Worm (Caenorhabditis elegans) whole organism, late embryonic: ENCODE measurements around the gene ZC15.10.

Experiments used
- ama-1 ChIP-seq: fragments of 150-350 bp; optimal IDR thresholded peaks from 2 replicates; lab custom pipeline; 2014
- ceh-34 ChIP-seq: sonication (generic microtip); optimal IDR thresholded peaks from 2 replicates; lab custom pipeline; 2016; ENCODE audit warnings: mild to moderate bottlenecking, missing genetic modification characterization, missing compliant biosample characterization
- ceh-48 ChIP-seq: sonication (generic microtip); optimal IDR thresholded peaks from 2 replicates; lab custom pipeline; 2016; ENCODE audit warnings: missing genetic modification characterization, inconsistent platforms, missing compliant biosample characterization
- elt-2 ChIP-seq: sonication (generic microtip); optimal IDR thresholded peaks from 2 replicates; lab custom pipeline; 2016; ENCODE audit warnings: missing genetic modification reagents, missing genetic modification characterization, missing compliant biosample characterization
- fkh-10 ChIP-seq: fragments of 150-350 bp; optimal IDR thresholded peaks from 2 replicates; lab custom pipeline; 2014; ENCODE audit warnings: missing biosample characterization, missing genetic modification reagents, missing genetic modification characterization
- hlh-15 ChIP-seq: sonication (generic microtip); optimal IDR thresholded peaks from 2 replicates; lab custom pipeline; 2016; ENCODE audit warnings: missing genetic modification characterization, missing compliant biosample characterization
- hlh-6 ChIP-seq: sonication (generic microtip); optimal IDR thresholded peaks from 2 replicates; lab custom pipeline; 2016; ENCODE audit warnings: missing genotype, missing genetic modification characterization, missing compliant biosample characterization
- nhr-11 ChIP-seq: fragments of 150-350 bp; optimal IDR thresholded peaks from 2 replicates; lab custom pipeline; 2014; ENCODE audit warnings: missing biosample characterization, missing genetic modification characterization
- pha-4 ChIP-seq: fragments of 150-350 bp; optimal IDR thresholded peaks from 2 replicates; lab custom pipeline; 2018; ENCODE audit warnings: missing biosample characterization, missing genetic modification reagents, missing genetic modification characterization
- pqm-1 ChIP-seq: sonication (generic microtip); optimal IDR thresholded peaks from 2 replicates; lab custom pipeline; 2016; ENCODE audit warnings: missing genetic modification characterization, missing compliant biosample characterization
- sdc-2 ChIP-seq: sonication (generic microtip); optimal IDR thresholded peaks from 2 replicates; lab custom pipeline; 2016; ENCODE audit warnings: missing genotype, missing genetic modification characterization, missing compliant biosample characterization

DNA sequence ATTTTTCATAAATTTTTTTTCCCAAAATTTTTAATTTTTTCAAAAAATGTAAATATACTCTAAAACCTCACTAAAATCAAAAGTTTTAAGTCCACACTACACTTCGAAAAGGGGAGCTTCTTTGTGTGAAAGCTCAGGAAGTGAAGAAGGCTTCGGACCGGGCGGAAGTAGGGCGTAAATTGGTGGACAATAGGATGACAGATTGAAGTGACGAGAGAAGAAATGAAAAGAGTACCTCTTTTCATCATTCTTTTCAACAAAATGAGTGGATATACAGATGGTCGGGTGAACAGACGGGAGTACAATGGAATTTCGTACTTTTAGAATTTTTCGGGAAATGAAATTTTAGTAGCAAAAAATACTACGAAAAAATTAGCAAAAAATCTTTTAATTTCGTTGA, 28.3 kb downstream of the ZC15.10 start:
- TF ChIP-seq fkh-10 (GFP tag; lab: Kevin White, UChicago) = no peak
- TF ChIP-seq hlh-6 (tag; lab: Kevin White, UChicago) = no peak
- no peak for TF ChIP-seq pha-4
- TF ChIP-seq sdc-2 = no peak
- no peak for TF ChIP-seq nhr-11 (tag; lab: Kevin White, UChicago)
- no peak for TF ChIP-seq hlh-15 (tag; lab: Kevin White, UChicago)
- no peak for TF ChIP-seq ama-1 (lab: Kevin White, UChicago)
- TF ChIP-seq ceh-48 = no peak
- TF ChIP-seq pqm-1 (tag; lab: Kevin White, UChicago) = no peak
- TF ChIP-seq elt-2 = no peak
- TF ChIP-seq ceh-34 (tag; lab: Kevin White, UChicago) = no peak
